Worm (Caenorhabditis elegans): ENCODE results near the gene nhr-115.

DNA sequence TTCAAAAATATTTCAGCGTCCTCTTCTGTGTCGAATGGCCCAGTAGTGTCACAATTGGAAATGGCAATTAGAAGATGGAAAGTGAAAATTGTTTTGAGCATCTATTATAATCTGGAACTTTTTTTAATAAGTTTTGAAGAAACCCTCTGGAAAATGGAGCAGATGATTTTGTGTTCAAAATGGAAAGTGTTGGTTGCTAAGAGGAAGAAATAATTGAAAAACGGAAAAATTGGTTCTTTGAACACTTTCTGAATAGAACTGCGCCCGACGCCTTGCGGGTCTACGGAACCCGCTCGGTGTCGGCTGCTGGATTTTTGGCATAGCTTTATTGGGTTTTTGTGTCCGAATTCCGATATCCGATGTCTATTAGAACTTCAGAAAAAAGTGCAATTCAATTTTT lies 43.8 kb downstream of the nhr-115 start, which contains the start of gene irld-28:
- no peak for TF ChIP-seq flt-1 (GFP tag; IDR thresholded peaks at IDR 0.05)
- no peak for TF ChIP-seq T22C8.4 (GFP tag; IDR thresholded peaks at IDR 0.05)
- TF ChIP-seq cog-1 (tag; optimal IDR thresholded peaks at IDR 0.05), result no peak
- no peak for TF ChIP-seq ref-1 (GFP tag; conservative IDR thresholded peaks at IDR 0.05)
- no peak for TF ChIP-seq klf-2 (GFP tag; conservative IDR thresholded peaks at IDR 0.05)
